Worm (Caenorhabditis elegans) whole organism, L2 larva: Measurements from ENCODE around the gene Y53C12A.3.

Experiments used
- alr-1 ChIP-seq: fragments of 150-350 bp; optimal IDR thresholded peaks from 2 replicates; lab custom pipeline; 2014; ENCODE audit warnings: missing biosample characterization, missing genetic modification characterization
- ama-1 ChIP-seq: fragments of 150-350 bp; optimal IDR thresholded peaks from 2 replicates; lab custom pipeline; 2018; ENCODE audit warnings: inconsistent platforms
- elt-3 ChIP-seq: sonication (generic microtip); optimal IDR thresholded peaks from 2 replicates; lab custom pipeline; 2017; ENCODE audit warnings: missing biosample characterization, missing genetic modification characterization
- lin-13 ChIP-seq: fragments of 150-350 bp; optimal IDR thresholded peaks from 2 replicates; lab custom pipeline; 2014; ENCODE audit warnings: missing biosample characterization, missing genetic modification reagents, missing genetic modification characterization
- lin-39 ChIP-seq: fragments of 150-350 bp; optimal IDR thresholded peaks from 2 replicates; lab custom pipeline; 2014; ENCODE audit warnings: missing biosample characterization, missing genetic modification reagents, missing genetic modification characterization
- skn-1 ChIP-seq: sonication (generic microtip); optimal IDR thresholded peaks from 2 replicates; lab custom pipeline; 2017; ENCODE audit warnings: missing biosample characterization, missing genetic modification characterization
- sma-9 ChIP-seq, 2 experiments: fragments of 150-350 bp in 1 of 2; sonication (generic microtip) in 1 of 2; optimal IDR thresholded peaks; 2 replicates each; lab custom pipeline; 2014 to 2016; ENCODE audit warnings: missing genetic modification characterization in 2 of 2, mild to moderate bottlenecking in 1 of 2, missing biosample characterization in 1 of 2, missing compliant biosample characterization in 1 of 2, missing genetic modification reagents in 1 of 2, moderate library complexity in 1 of 2
- unc-39 ChIP-seq: fragments of 150-350 bp; optimal IDR thresholded peaks from 2 replicates; lab custom pipeline; 2014; ENCODE audit warnings: missing biosample characterization, missing genetic modification characterization
- unc-62 ChIP-seq: fragments of 150-350 bp; optimal IDR thresholded peaks from 2 replicates; lab custom pipeline; 2014; ENCODE audit warnings: missing biosample characterization, missing genetic modification reagents, missing genetic modification characterization

- TF ChIP-seq lin-39 (tag; lab: Kevin White, UChicago), result no peak
- no peak for TF ChIP-seq unc-62 (GFP tag; lab: Kevin White, UChicago)
- TF ChIP-seq elt-3 (tag; lab: Kevin White, UChicago), result no peak
- no peak for TF ChIP-seq ama-1 (lab: Kevin White, UChicago)
- TF ChIP-seq alr-1 (tag; lab: Kevin White, UChicago), result no peak
- no peak for TF ChIP-seq skn-1 (tag; lab: Kevin White, UChicago)
- TF ChIP-seq lin-13 (GFP tag; lab: Kevin White, UChicago), result no peak
- no peak for TF ChIP-seq sma-9 (GFP tag; optimal IDR thresholded peaks at IDR 0.05; lab: Kevin White, UChicago)
- TF ChIP-seq sma-9 (tag; optimal IDR thresholded peaks at IDR 0.05; lab: Kevin White, UChicago), result no peak
- no peak for TF ChIP-seq unc-39
Measured at ce11 chrII:9728506-9728905, 22.5 kb upstream of the Y53C12A.3 start.
